Worm (Caenorhabditis elegans) whole organism, early embryonic: ENCODE results near the gene F44G4.7.

ENCODE experiments used
- B0310.2 ChIP-seq: sonication (generic microtip); optimal IDR thresholded peaks from 2 replicates; lab custom pipeline; 2016; ENCODE audit warnings: mild to moderate bottlenecking, missing genetic modification characterization, missing compliant biosample characterization
- F13C5.2 ChIP-seq: sonication (generic microtip); optimal IDR thresholded peaks from 2 replicates; lab custom pipeline; 2017; ENCODE audit warnings: mild to moderate bottlenecking, missing genetic modification characterization, inconsistent platforms, missing compliant biosample characterization
- aly-1 ChIP-seq: sonication (generic microtip); optimal IDR thresholded peaks from 2 replicates; lab custom pipeline; 2016; ENCODE audit warnings: missing genetic modification characterization, missing compliant biosample characterization
- ama-1 ChIP-seq: fragments of 150-350 bp; optimal IDR thresholded peaks from 2 replicates; lab custom pipeline; 2014
- ceh-13 ChIP-seq: fragments of 200-800 bp; sonication (Bioruptor generic); optimal IDR thresholded peaks from 2 replicates; lab custom pipeline; 2018; ENCODE audit warnings: mild to moderate bottlenecking, missing genetic modification characterization, missing compliant biosample characterization
- ceh-36 ChIP-seq: sonication (generic microtip); optimal IDR thresholded peaks from 2 replicates; lab custom pipeline; 2016; ENCODE audit warnings: missing genetic modification characterization, inconsistent platforms, missing compliant biosample characterization
- ets-7 ChIP-seq: sonication (generic microtip); optimal IDR thresholded peaks from 2 replicates; lab custom pipeline; 2016; ENCODE audit warnings: missing genotype, missing genetic modification characterization, missing compliant biosample characterization
- flt-1 ChIP-seq: fragments of 200-800 bp; sonication (Bioruptor generic); IDR thresholded peaks from 2 replicates; pipeline ENCODE4 v1.3.6; 2022; ENCODE audit warnings: missing genetic modification characterization, missing compliant biosample characterization
- hmbx-1 ChIP-seq: sonication (generic microtip); optimal IDR thresholded peaks from 2 replicates; lab custom pipeline; 2016; ENCODE audit warnings: mild to moderate bottlenecking, missing genetic modification characterization, missing compliant biosample characterization
- hmg-4 ChIP-seq: fragments of 200-800 bp; sonication (Bioruptor generic); optimal IDR thresholded peaks from 2 replicates; lab custom pipeline; 2018; ENCODE audit warnings: mild to moderate bottlenecking, missing genetic modification characterization, missing compliant biosample characterization
- hnd-1 ChIP-seq: sonication (generic microtip); optimal IDR thresholded peaks from 2 replicates; lab custom pipeline; 2016; ENCODE audit warnings: missing genetic modification characterization, missing compliant biosample characterization
- pes-1 ChIP-seq: fragments of 200-800 bp; sonication (Bioruptor generic); IDR thresholded peaks from 2 replicates; pipeline ENCODE4 v1.3.6; 2022; ENCODE audit warnings: missing genetic modification reagents, missing genetic modification characterization, missing compliant biosample characterization
- scrt-1 ChIP-seq: fragments of 200-800 bp; sonication (Bioruptor generic); IDR thresholded peaks from 2 replicates; pipeline ENCODE4 v1.3.6; 2022; ENCODE audit warnings: missing genetic modification characterization, missing compliant biosample characterization
- sea-1 ChIP-seq: fragments of 200-800 bp; sonication (Bioruptor generic); conservative IDR thresholded peaks from 2 replicates; pipeline ENCODE4 v1.3.6; 2022; ENCODE audit warnings: missing genetic modification characterization, missing compliant biosample characterization
- tbx-11 ChIP-seq: fragments of 200-800 bp; sonication (Bioruptor generic); IDR thresholded peaks from 2 replicates; pipeline ENCODE4 v1.3.6; 2022; ENCODE audit warnings: missing genetic modification characterization, missing compliant biosample characterization
- tbx-37 ChIP-seq: fragments of 200-800 bp; sonication (Bioruptor generic); conservative IDR thresholded peaks from 2 replicates; pipeline ENCODE4 v1.3.6; 2022; ENCODE audit warnings: missing genetic modification reagents, missing genetic modification characterization, missing compliant biosample characterization
- tra-4 ChIP-seq: sonication (generic microtip); optimal IDR thresholded peaks from 2 replicates; lab custom pipeline; 2017; ENCODE audit warnings: missing genetic modification characterization, missing compliant biosample characterization

Gene F44G4.7

DNA sequence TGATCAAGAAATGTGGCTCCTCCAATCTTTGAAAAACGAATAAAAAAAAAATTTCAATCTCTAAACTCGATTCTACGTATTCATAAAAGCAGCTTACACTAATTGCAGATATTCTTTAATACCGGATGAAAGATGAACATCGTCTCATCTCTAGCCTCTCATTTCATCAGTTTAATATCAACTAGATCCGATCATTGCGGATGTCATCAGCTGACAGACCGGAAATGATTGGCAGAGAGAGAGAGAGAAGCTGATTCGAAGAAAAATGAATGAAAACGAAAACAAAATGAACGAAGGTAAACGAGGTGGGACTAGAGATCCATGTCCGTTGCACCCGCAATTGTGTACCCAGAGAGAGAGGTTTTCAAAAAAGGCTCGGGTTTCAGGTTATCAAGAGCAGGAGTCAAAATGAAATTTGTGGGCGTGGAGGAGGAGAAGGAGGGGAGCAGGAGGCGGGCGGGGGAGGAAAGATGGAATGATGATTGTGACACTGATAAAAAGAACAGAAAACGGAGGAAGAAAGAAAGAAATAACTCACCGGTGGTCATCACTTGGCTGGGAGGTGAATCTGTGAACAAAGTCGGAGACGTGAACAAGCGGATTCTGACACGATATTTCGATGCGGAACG is 10.0 kb upstream of the F44G4.7 start:
- TF ChIP-seq ceh-13 (GFP tag; lab: Kevin White, UChicago) (no peak), tbx-37 (no peak)

DNA sequence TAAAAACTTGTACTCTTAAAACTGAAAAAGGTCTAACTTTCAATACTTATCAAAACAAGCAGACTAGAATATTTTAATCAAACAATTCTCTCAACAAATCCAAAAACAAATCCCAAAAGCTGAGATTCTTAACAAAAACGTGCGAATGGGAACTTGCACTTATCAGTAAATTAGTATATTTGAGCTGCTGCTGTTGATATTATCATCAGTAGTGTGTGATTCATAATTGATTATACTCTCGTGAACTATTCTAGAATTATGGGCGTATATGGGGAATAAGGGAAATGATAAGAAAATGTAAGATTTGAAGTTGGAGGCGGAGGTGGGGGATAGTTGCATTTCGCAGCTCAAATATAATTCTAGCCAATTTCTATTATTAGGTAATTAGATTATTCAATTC is 9.2 kb upstream of the F44G4.7 start:
- no peak for TF ChIP-seq tbx-37
- no peak for TF ChIP-seq hnd-1 (tag; lab: Kevin White, UChicago)
- TF ChIP-seq tbx-11 (GFP tag; lab: Robert Waterston, UW), result no peak
- no peak for TF ChIP-seq tra-4 (tag; lab: Kevin White, UChicago)
- no peak for TF ChIP-seq F13C5.2 (tag; lab: Kevin White, UChicago)
- TF ChIP-seq scrt-1 (GFP tag; lab: Robert Waterston, UW), result no peak
- no peak for TF ChIP-seq hmg-4 (GFP tag; lab: Kevin White, UChicago)

DNA sequence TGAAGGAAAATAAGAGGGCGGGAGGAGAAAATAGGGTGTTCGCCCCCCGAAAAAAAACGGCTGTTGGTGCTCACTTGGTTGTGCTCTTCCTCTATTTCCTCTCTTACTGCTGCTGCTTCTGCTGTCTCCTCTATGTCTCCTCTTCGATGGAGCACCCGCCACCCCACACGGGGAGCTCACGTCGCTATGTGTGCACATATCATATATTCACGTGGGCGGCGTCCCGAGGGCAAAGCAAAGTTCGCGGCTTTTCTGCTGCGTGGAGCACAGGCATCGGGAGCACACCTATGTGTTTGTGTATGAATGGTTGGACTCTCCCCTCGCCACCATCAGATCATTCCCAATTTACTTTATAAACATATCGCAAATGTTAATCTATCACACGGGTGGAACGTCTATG is 8.4 kb upstream of the F44G4.7 start:
- TF ChIP-seq ama-1 (lab: Kevin White, UChicago), result no peak
- no peak for TF ChIP-seq flt-1
- no peak for TF ChIP-seq F13C5.2 (tag; lab: Kevin White, UChicago)
- TF ChIP-seq pes-1 (GFP tag; lab: Robert Waterston, UW), result no peak
- TF ChIP-seq hmg-4 (GFP tag; lab: Kevin White, UChicago), result peak; percentile 12
- TF ChIP-seq hnd-1 (tag; lab: Kevin White, UChicago), result no peak
- TF ChIP-seq ets-7, result no peak
- TF ChIP-seq tra-4 (tag; lab: Kevin White, UChicago), result no peak
- TF ChIP-seq ceh-13 (GFP tag; lab: Kevin White, UChicago), result no peak

DNA sequence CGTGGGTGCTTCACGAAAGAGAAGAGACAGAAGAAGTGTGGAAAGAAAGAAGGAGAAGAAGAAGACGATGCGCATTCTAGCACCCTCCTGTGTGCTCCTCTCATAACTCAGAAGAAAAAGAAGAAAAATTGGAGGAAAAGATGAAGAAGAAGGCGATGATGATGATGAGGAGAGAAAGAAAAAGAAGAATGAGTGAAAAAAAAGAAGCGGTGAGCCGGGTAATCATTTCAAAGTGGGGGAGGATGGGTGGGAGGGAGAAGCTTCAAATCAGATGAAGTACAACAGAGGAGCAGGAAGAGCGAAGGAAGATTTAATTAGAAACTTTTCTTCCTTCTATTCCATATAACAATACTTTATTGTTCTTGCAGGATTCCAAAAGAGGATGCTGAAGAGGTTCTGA is 5.7 kb upstream of the F44G4.7 start:
- TF ChIP-seq ceh-13 (GFP tag; lab: Kevin White, UChicago), result no peak
- no peak for TF ChIP-seq tbx-37
- TF ChIP-seq F13C5.2 (tag; lab: Kevin White, UChicago), result no peak
- TF ChIP-seq aly-1, result no peak
- no peak for TF ChIP-seq B0310.2
- no peak for TF ChIP-seq hmbx-1 (tag; lab: Kevin White, UChicago)
- no peak for TF ChIP-seq flt-1
- no peak for TF ChIP-seq ets-7

DNA sequence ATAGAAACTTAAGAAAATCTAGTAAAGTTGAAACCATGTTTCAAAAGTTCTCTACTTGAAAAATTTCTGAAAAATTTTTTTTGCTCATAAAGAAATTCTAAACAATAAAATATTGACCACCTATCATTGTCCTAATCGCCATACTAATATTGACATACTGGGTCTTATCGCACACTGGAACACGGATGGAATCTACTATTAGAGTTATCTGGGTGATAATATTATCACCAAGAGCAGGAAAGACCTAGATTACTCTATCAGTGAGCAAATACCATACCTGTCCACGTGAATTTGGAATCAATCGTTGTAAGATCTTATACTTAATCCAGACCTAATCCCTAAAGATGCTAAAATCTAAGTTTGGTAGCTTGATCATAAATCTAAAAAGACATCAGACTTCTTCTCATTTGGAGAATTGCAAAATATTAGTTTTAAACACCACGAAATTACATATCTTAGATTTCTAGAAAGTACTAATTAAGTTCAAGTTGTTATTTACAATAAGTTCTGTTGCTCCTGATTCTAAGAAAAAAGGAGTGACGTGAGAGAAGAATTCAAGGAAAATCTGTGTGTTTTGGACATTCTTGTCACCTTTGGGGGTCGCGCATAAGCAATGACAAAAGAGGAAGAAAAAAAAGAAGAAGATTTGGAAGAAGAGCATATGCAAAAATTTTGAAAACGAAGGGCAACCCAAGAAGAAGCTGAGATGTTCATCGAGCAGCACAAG is 5.2 kb upstream of the F44G4.7 start:
- no peak for TF ChIP-seq B0310.2
- TF ChIP-seq hmg-4 (GFP tag; lab: Kevin White, UChicago), result no peak
- no peak for TF ChIP-seq aly-1
- TF ChIP-seq ceh-13 (GFP tag; lab: Kevin White, UChicago), result no peak
- no peak for TF ChIP-seq ets-7
- no peak for TF ChIP-seq pes-1 (GFP tag; lab: Robert Waterston, UW)
- TF ChIP-seq hmbx-1 (tag; lab: Kevin White, UChicago), result no peak
- TF ChIP-seq sea-1, result no peak
- TF ChIP-seq scrt-1 (GFP tag; lab: Robert Waterston, UW), result no peak
- no peak for TF ChIP-seq tbx-11 (GFP tag; lab: Robert Waterston, UW)
- no peak for TF ChIP-seq ama-1 (lab: Kevin White, UChicago)
- no peak for TF ChIP-seq flt-1
- no peak for TF ChIP-seq hnd-1 (tag; lab: Kevin White, UChicago)
- no peak for TF ChIP-seq ceh-36 (tag; lab: Kevin White, UChicago)
- no peak for TF ChIP-seq tbx-37
- no peak for TF ChIP-seq tra-4 (tag; lab: Kevin White, UChicago)
- no peak for TF ChIP-seq F13C5.2 (tag; lab: Kevin White, UChicago)

DNA sequence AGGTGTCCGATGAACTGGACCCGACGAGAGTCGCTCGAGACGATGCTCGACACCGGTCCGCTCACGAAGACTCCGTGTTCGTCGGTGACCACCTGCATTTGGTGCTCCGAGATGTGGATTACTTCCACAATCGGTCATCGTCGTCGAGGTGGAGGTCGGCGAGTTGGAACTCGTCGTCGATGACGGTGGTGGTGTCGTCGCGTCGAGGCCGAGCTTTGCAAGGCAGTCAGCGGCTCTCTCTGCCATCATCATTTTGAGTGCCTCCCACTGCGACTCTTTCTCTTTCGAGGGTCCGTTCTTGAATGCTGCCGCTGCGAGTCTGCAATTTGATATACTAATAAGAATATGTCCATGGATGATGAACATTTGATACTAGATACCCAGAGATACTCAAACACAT is 2.8 kb upstream of the F44G4.7 start:
- TF ChIP-seq pes-1 (GFP tag; lab: Robert Waterston, UW) (no peak), flt-1 (no peak), aly-1 (no peak), tra-4 (tag; lab: Kevin White, UChicago) (no peak), ama-1 (lab: Kevin White, UChicago) (no peak), sea-1 (no peak), hmbx-1 (tag; lab: Kevin White, UChicago) (no peak), hnd-1 (tag; lab: Kevin White, UChicago) (no peak)

DNA sequence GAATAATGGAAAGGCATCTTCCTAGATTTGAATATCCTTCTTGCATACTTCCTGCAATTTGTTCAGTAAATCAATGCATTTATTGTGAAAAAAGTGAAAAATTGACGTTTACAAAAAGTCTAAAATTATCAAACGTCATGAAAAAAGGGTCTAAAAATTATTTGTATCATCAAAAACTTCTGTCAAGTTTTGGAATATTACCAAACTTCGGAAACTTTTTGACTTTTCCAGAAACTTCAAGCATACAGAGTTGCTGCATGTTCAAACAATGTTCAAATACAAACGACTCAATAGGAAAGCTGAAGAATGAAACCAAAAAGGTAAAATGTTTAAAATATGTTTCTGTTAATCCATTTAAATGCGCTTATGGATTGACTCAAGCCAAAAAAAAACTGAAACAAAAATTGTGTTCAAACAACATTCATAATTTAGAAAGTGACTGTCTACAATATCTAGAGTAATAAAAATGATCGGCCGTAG is 3.2 kb downstream of the F44G4.7 start, which contains the start of gene F44G4.6:
TSS of gene F44G4.6 (minus strand) at position 51 of the 480 bp plus-strand sequence.
- TF ChIP-seq ceh-13 (GFP tag; lab: Kevin White, UChicago) (no peak), aly-1 (no peak), hmbx-1 (tag; lab: Kevin White, UChicago) (no peak), tbx-11 (GFP tag; lab: Robert Waterston, UW) (no peak), ceh-36 (tag; lab: Kevin White, UChicago) (no peak), F13C5.2 (tag; lab: Kevin White, UChicago) (no peak), scrt-1 (GFP tag; lab: Robert Waterston, UW) (no peak), tra-4 (tag; lab: Kevin White, UChicago) (no peak), hnd-1 (tag; lab: Kevin White, UChicago) (no peak), ets-7 (no peak), B0310.2 (no peak)

DNA sequence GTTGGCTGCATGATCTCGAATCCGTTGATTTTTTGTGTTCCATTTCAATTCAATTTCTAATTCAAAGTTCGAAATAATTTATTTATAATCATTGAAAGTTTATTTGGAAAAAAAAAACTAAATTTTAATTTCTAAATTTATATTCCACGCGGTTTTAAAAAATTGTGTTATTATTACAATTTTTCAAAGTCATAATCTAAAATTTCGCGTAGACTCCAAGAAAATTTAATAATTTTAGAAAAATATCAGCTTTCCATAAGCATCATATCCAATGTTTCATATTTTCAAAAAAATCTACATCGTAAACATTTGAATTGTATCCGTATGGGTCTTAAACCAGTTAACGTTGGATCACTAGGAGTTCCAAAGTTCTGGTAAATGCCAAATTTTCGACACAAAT is 4.6 kb downstream of the F44G4.7 start, which contains the start of gene F44G4.5:
TSS of gene F44G4.5 (minus strand) at position 101 of the 400 bp plus-strand sequence.
- TF ChIP-seq hmbx-1 (tag; lab: Kevin White, UChicago), result no peak
- TF ChIP-seq hmg-4 (GFP tag; lab: Kevin White, UChicago), result no peak
- TF ChIP-seq flt-1, result no peak
- TF ChIP-seq pes-1 (GFP tag; lab: Robert Waterston, UW), result no peak
- TF ChIP-seq scrt-1 (GFP tag; lab: Robert Waterston, UW), result no peak
- no peak for TF ChIP-seq hnd-1 (tag; lab: Kevin White, UChicago)
- no peak for TF ChIP-seq aly-1
- TF ChIP-seq ceh-13 (GFP tag; lab: Kevin White, UChicago), result no peak
- no peak for TF ChIP-seq ama-1 (lab: Kevin White, UChicago)
- no peak for TF ChIP-seq tbx-37
- no peak for TF ChIP-seq ceh-36 (tag; lab: Kevin White, UChicago)
- no peak for TF ChIP-seq tra-4 (tag; lab: Kevin White, UChicago)
